Fruit fly (Drosophila melanogaster) whole organism: ENCODE measurements around the gene His3.3B.

Source experiments
- pan ChIP-seq: fragments of >200 bp; optimal IDR thresholded peaks from 2 replicates; lab custom pipeline; 2017
- psq ChIP-seq: fragments of >200 bp; optimal IDR thresholded peaks from 2 replicates; lab custom pipeline; 2017

DNA sequence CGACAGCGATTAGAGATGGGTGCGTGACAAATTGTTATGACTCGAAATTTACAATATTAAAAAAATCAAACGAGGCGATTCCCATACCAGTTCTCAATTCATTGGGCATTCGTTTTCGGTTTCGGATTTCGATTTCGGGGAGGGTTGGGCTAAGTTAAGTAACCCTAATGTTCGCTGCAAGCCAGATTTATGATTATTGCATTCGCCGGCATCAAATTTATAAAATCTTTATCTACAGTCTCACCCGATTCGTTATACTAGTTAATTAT is 28.5 kb downstream of the His3.3B start:
- TF ChIP-seq pan (lab: Kevin White, UChicago) (no peak), psq (lab: Kevin White, UChicago) (no peak)
